Fruit fly (Drosophila melanogaster): ENCODE measurements around the gene CG14609.

dm6 chr3R:7186242-7187092 is 14.3 kb upstream of the CG14609 start, which contains the start of the genes CG10055 and lap:
- TF ChIP-seq usp (GFP tag; optimal IDR thresholded peaks at IDR 0.05) (no peak), pan (optimal IDR thresholded peaks at IDR 0.05) (no peak), EcR (GFP tag; optimal IDR thresholded peaks at IDR 0.05) (no peak), CG8478 (optimal IDR thresholded peaks at IDR 0.05) (no peak), Dll (optimal IDR thresholded peaks at IDR 0.05) (no peak), psq (optimal IDR thresholded peaks at IDR 0.05) (no peak)
